Worm (Caenorhabditis elegans) whole organism, young adult: Measurements from ENCODE around the gene slr-2.

Experiments
- B0261.1 ChIP-seq: sonication (generic microtip); optimal IDR thresholded peaks from 2 replicates; lab custom pipeline; 2016; ENCODE audit warnings: mild to moderate bottlenecking, missing genetic modification characterization, moderate library complexity, missing compliant biosample characterization
- F57A8.1 ChIP-seq: fragments of 200-800 bp; sonication (Bioruptor generic); optimal IDR thresholded peaks from 2 replicates; lab custom pipeline; 2018; ENCODE audit warnings: mild to moderate bottlenecking, missing genetic modification characterization, moderate library complexity, missing compliant biosample characterization
- Y53G8AR.9 ChIP-seq: fragments of 200-800 bp; sonication (Bioruptor generic); conservative IDR thresholded peaks from 2 replicates; pipeline ENCODE4 v1.3.6; 2022; ENCODE audit warnings: missing genetic modification reagents, missing genetic modification characterization, missing compliant biosample characterization
- athp-1 ChIP-seq: sonication (generic microtip); optimal IDR thresholded peaks from 2 replicates; lab custom pipeline; 2017; ENCODE audit warnings: mild to moderate bottlenecking, missing genetic modification characterization, missing compliant biosample characterization
- attf-6 ChIP-seq: fragments of 200-800 bp; sonication (Bioruptor generic); IDR thresholded peaks from 2 replicates; pipeline ENCODE4 v1.3.6; 2022; ENCODE audit warnings: missing genetic modification reagents, missing genetic modification characterization, missing compliant biosample characterization
- bed-2 ChIP-seq: fragments of 200-800 bp; sonication (Bioruptor generic); IDR thresholded peaks from 2 replicates; pipeline ENCODE4 v1.3.6; 2022; ENCODE audit warnings: missing genetic modification reagents, missing genetic modification characterization, missing compliant biosample characterization
- cebp-1 ChIP-seq, 2 experiments: fragments of 200-800 bp in 1 of 2; sonication (Bioruptor generic) in 1 of 2; sonication (generic microtip) in 1 of 2; IDR thresholded peaks in 1 of 2; optimal IDR thresholded peaks in 1 of 2; 2 replicates each; pipeline versions ENCODE4 v1.3.6 to Lab custom; 2017 to 2022; ENCODE audit warnings: missing compliant biosample characterization in 2 of 2, missing genetic modification characterization in 2 of 2, mild to moderate bottlenecking in 1 of 2, missing genetic modification reagents in 1 of 2, moderate library complexity in 1 of 2
- dpff-1 ChIP-seq: sonication (generic microtip); optimal IDR thresholded peaks from 2 replicates; lab custom pipeline; 2017; ENCODE audit warnings: mild to moderate bottlenecking, missing genetic modification characterization, missing compliant biosample characterization
- efl-1 ChIP-seq: fragments of 150-350 bp; optimal IDR thresholded peaks from 2 replicates; lab custom pipeline; 2014; ENCODE audit warnings: missing biosample characterization, missing genetic modification reagents, missing genetic modification characterization
- egl-18 ChIP-seq: fragments of 200-800 bp; sonication (Bioruptor generic); IDR thresholded peaks from 2 replicates; pipeline ENCODE4 v1.3.6; 2022; ENCODE audit warnings: missing genetic modification reagents, missing genetic modification characterization, missing compliant biosample characterization
- hlh-26 ChIP-seq: fragments of 200-800 bp; sonication (Bioruptor generic); conservative IDR thresholded peaks from 2 replicates; pipeline ENCODE4 v1.3.6; 2022; ENCODE audit warnings: missing genetic modification reagents, missing genetic modification characterization, missing compliant biosample characterization
- let-526 ChIP-seq: fragments of 200-800 bp; sonication (Bioruptor generic); IDR thresholded peaks from 2 replicates; pipeline ENCODE4 v1.3.6; 2022; ENCODE audit warnings: missing genetic modification reagents, missing genetic modification characterization, missing compliant biosample characterization
- madf-8 ChIP-seq: fragments of 200-800 bp; sonication (Bioruptor generic); conservative IDR thresholded peaks from 2 replicates; pipeline ENCODE4 v1.3.6; 2022; ENCODE audit warnings: missing genetic modification reagents, missing genetic modification characterization, missing compliant biosample characterization
- nhr-27 ChIP-seq: fragments of 200-800 bp; sonication (Bioruptor generic); optimal IDR thresholded peaks from 2 replicates; lab custom pipeline; 2018; ENCODE audit warnings: mild to moderate bottlenecking, missing genetic modification characterization, moderate library complexity, missing compliant biosample characterization
- pha-4 ChIP-seq: fragments of 150-350 bp; sonication (generic microtip); optimal IDR thresholded peaks from 2 replicates; lab custom pipeline; 2014; ENCODE audit warnings: missing biosample characterization, missing genetic modification reagents, missing genetic modification characterization
- snpc-1.3 ChIP-seq: sonication (generic microtip); optimal IDR thresholded peaks from 2 replicates; lab custom pipeline; 2017; ENCODE audit warnings: missing genetic modification characterization, mild to moderate bottlenecking, missing compliant biosample characterization, antibody characterized with exemption, moderate library complexity, missing genotype, missing genetic modification reagents; ENCODE audit not compliant: insufficient read depth
- tbp1 ChIP-seq: fragments of 200-800 bp; sonication (Bioruptor generic); optimal IDR thresholded peaks from 2 replicates; lab custom pipeline; 2018; ENCODE audit warnings: mild to moderate bottlenecking, missing genetic modification characterization, missing compliant biosample characterization
- unc-130 ChIP-seq: sonication (generic microtip); optimal IDR thresholded peaks from 2 replicates; lab custom pipeline; 2016; ENCODE audit warnings: missing genetic modification reagents, missing genetic modification characterization, missing compliant biosample characterization

Gene slr-2

ce11 chrV:18142549-18142948, 55.6 kb downstream of the slr-2 start, which contains the start of gene Y37H2A.13:
Y37H2A.13 (plus strand) TSS chrV:18142849.
- no peak for TF ChIP-seq efl-1
- TF ChIP-seq, all 124 proteins: peak for 0

ce11 chrV:18143445-18143844, 56.5 kb downstream of the slr-2 start, which contains the start of gene Y37H2A.14:
Y37H2A.14 (plus strand) TSS chrV:18143745.
- TF ChIP-seq nhr-27 (no peak), cebp-1 (GFP tag; IDR thresholded peaks at IDR 0.05; lab: Robert Waterston, UW) (no peak), cebp-1 (tag; optimal IDR thresholded peaks at IDR 0.05; lab: Kevin White, UChicago) (peak; percentile 77)
- TF ChIP-seq, all 124 proteins: peak for 1

- TF ChIP-seq snpc-1.3 (no peak), pha-4 (no peak)
- TF ChIP-seq, all 124 proteins: peak for 0
These were observed 57.5 kb downstream of the slr-2 start for ce11 chrV:18144442-18144841.

ce11 chrV:18146077-18146476, 59.2 kb downstream of the slr-2 start, which contains the start of gene C14A6.3:
C14A6.3 (plus strand) TSS chrV:18146377.
- no peak for TF ChIP-seq egl-18
- TF ChIP-seq athp-1 (tag; lab: Kevin White, UChicago) = no peak
- no peak for TF ChIP-seq attf-6 (GFP tag; lab: Robert Waterston, UW)
- no peak for TF ChIP-seq unc-130 (GFP tag; lab: Kevin White, UChicago)
- TF ChIP-seq B0261.1 (tag; lab: Kevin White, UChicago) = no peak
- TF ChIP-seq snpc-1.3 = no peak
- TF ChIP-seq hlh-26 (GFP tag; lab: Robert Waterston, UW) = no peak
- no peak for TF ChIP-seq madf-8
- no peak for TF ChIP-seq let-526 (GFP tag; lab: Robert Waterston, UW)
- TF ChIP-seq dpff-1 (tag; lab: Kevin White, UChicago) = no peak
- no peak for TF ChIP-seq tbp1 (GFP tag; lab: Kevin White, UChicago)
- TF ChIP-seq Y53G8AR.9 (GFP tag; lab: Robert Waterston, UW) = no peak
- TF ChIP-seq F57A8.1 (GFP tag; lab: Kevin White, UChicago) = no peak
- TF ChIP-seq cebp-1 (GFP tag; IDR thresholded peaks at IDR 0.05; lab: Robert Waterston, UW) = no peak
- no peak for TF ChIP-seq cebp-1 (tag; optimal IDR thresholded peaks at IDR 0.05; lab: Kevin White, UChicago)
- no peak for TF ChIP-seq bed-2 (GFP tag; lab: Robert Waterston, UW)
